Worm (Caenorhabditis elegans) whole organism, L1 larva: ENCODE results near the gene F18A11.2.

Experiments
- C16A3.4 ChIP-seq: fragments of 150-350 bp; optimal IDR thresholded peaks from 2 replicates; lab custom pipeline; 2014; ENCODE audit warnings: missing biosample characterization, missing genetic modification characterization
- Y116A8C.19 ChIP-seq: sonication (generic microtip); optimal IDR thresholded peaks from 2 replicates; lab custom pipeline; 2016; ENCODE audit warnings: missing compliant biosample characterization, missing genetic modification characterization, borderline replicate concordance
- aha-1 ChIP-seq: fragments of 150-350 bp; optimal IDR thresholded peaks from 2 replicates; lab custom pipeline; 2014; ENCODE audit warnings: missing biosample characterization, missing genetic modification characterization
- ama-1 ChIP-seq: fragments of 150-350 bp; optimal IDR thresholded peaks from 2 replicates; lab custom pipeline; 2014
- blmp-1 ChIP-seq: fragments of 150-350 bp; optimal IDR thresholded peaks from 2 replicates; lab custom pipeline; 2014; ENCODE audit warnings: missing biosample characterization, missing genetic modification characterization
- dpl-1 ChIP-seq, 3 experiments: fragments of 150-350 bp in 2 of 3; sonication (generic microtip) in 1 of 3; optimal IDR thresholded peaks; 2 replicates each; lab custom pipeline; 2014 to 2017; ENCODE audit warnings: missing biosample characterization in 3 of 3, missing genetic modification characterization in 3 of 3, missing genetic modification reagents in 3 of 3
- efl-1 ChIP-seq, 4 experiments: fragments of 150-350 bp; optimal IDR thresholded peaks in 3 of 4; peaks in 1 of 4; 1 replicate in 1 of 4; 2 replicates in 3 of 4; lab custom pipeline; 2014; ENCODE audit warnings: missing biosample characterization in 2 of 4, missing genetic modification characterization in 2 of 4, missing genetic modification reagents in 2 of 4
- efl-3 ChIP-seq: fragments of 200-800 bp; sonication (Bioruptor generic); optimal IDR thresholded peaks from 2 replicates; lab custom pipeline; 2018; ENCODE audit warnings: mild to moderate bottlenecking, missing genetic modification characterization, missing compliant biosample characterization
- elt-2 ChIP-seq: sonication (generic microtip); optimal IDR thresholded peaks from 2 replicates; lab custom pipeline; 2016; ENCODE audit warnings: missing genetic modification characterization, mild to moderate bottlenecking, inconsistent platforms, missing compliant biosample characterization, missing genetic modification reagents
- fkh-10 ChIP-seq: sonication (generic microtip); optimal IDR thresholded peaks from 2 replicates; lab custom pipeline; 2017; ENCODE audit warnings: missing biosample characterization, missing genetic modification reagents, missing genetic modification characterization
- fkh-8 ChIP-seq: sonication (generic microtip); optimal IDR thresholded peaks from 2 replicates; lab custom pipeline; 2016; ENCODE audit warnings: mild to moderate bottlenecking, missing genetic modification characterization, missing compliant biosample characterization
- fos-1 ChIP-seq: fragments of 150-350 bp; optimal IDR thresholded peaks from 2 replicates; lab custom pipeline; 2014; ENCODE audit warnings: missing biosample characterization, missing genetic modification characterization
- hlh-4 ChIP-seq: sonication (generic microtip); optimal IDR thresholded peaks from 2 replicates; lab custom pipeline; 2016; ENCODE audit warnings: mild to moderate bottlenecking, missing genetic modification characterization, missing compliant biosample characterization
- hpl-2 ChIP-seq: fragments of 150-350 bp; optimal IDR thresholded peaks from 2 replicates; lab custom pipeline; 2014; ENCODE audit warnings: missing biosample characterization, missing genetic modification reagents, missing genetic modification characterization
- irx-1 ChIP-seq: sonication (generic microtip); optimal IDR thresholded peaks from 2 replicates; lab custom pipeline; 2016; ENCODE audit warnings: missing genetic modification characterization, missing compliant biosample characterization
- lin-35 ChIP-seq, 2 experiments: fragments of 150-350 bp; optimal IDR thresholded peaks; 2 replicates each; lab custom pipeline; 2014; ENCODE audit warnings: missing biosample characterization in 2 of 2, missing genetic modification characterization in 2 of 2, missing genetic modification reagents in 2 of 2
- lsy-2 ChIP-seq, 2 experiments: fragments of 150-350 bp; optimal IDR thresholded peaks; 2 replicates each; lab custom pipeline; 2014; ENCODE audit warnings: missing biosample characterization in 2 of 2, missing genetic modification characterization in 2 of 2
- mab-9 ChIP-seq: fragments of 200-800 bp; sonication (Bioruptor generic); IDR thresholded peaks from 2 replicates; pipeline ENCODE4 v1.3.6; 2022; ENCODE audit warnings: missing genetic modification reagents, missing genetic modification characterization, missing compliant biosample characterization
- mep-1 ChIP-seq: fragments of 150-350 bp; optimal IDR thresholded peaks from 2 replicates; lab custom pipeline; 2014; ENCODE audit warnings: missing biosample characterization, missing genetic modification characterization
- nhr-20 ChIP-seq: sonication (generic microtip); optimal IDR thresholded peaks from 2 replicates; lab custom pipeline; 2016; ENCODE audit warnings: mild to moderate bottlenecking, missing genetic modification characterization, missing compliant biosample characterization
- nhr-237 ChIP-seq: fragments of 150-350 bp; optimal IDR thresholded peaks from 2 replicates; lab custom pipeline; 2014; ENCODE audit warnings: missing biosample characterization, missing genetic modification characterization
- nhr-28 ChIP-seq: fragments of 150-350 bp; optimal IDR thresholded peaks from 2 replicates; lab custom pipeline; 2014; ENCODE audit warnings: missing biosample characterization, missing genetic modification characterization
- nhr-47 ChIP-seq: sonication (generic microtip); optimal IDR thresholded peaks from 2 replicates; lab custom pipeline; 2016; ENCODE audit warnings: mild to moderate bottlenecking, missing genetic modification characterization, moderate library complexity, missing compliant biosample characterization
- nhr-71 ChIP-seq: sonication (generic microtip); optimal IDR thresholded peaks from 2 replicates; lab custom pipeline; 2016; ENCODE audit warnings: mild to moderate bottlenecking, missing genetic modification characterization, moderate library complexity, missing compliant biosample characterization
- nhr-76 ChIP-seq: sonication (generic microtip); optimal IDR thresholded peaks from 2 replicates; lab custom pipeline; 2017; ENCODE audit warnings: missing biosample characterization, missing genetic modification characterization
- nhr-77 ChIP-seq: fragments of 150-350 bp; optimal IDR thresholded peaks from 2 replicates; lab custom pipeline; 2014; ENCODE audit warnings: missing biosample characterization, missing genetic modification characterization
- nhr-84 ChIP-seq: sonication (generic microtip); optimal IDR thresholded peaks from 2 replicates; lab custom pipeline; 2017; ENCODE audit warnings: missing biosample characterization, missing genetic modification characterization
- nhr-85 ChIP-seq: sonication (generic microtip); peaks from one replicate; lab custom pipeline; 2016; ENCODE audit warnings: missing genetic modification characterization, inconsistent platforms, missing compliant biosample characterization
- nhr-90 ChIP-seq: sonication (generic microtip); optimal IDR thresholded peaks from 2 replicates; lab custom pipeline; 2016; ENCODE audit warnings: mild to moderate bottlenecking, missing genetic modification characterization, missing compliant biosample characterization; ENCODE audit not compliant: poor library complexity
- pag-3 ChIP-seq: sonication (generic microtip); optimal IDR thresholded peaks from 2 replicates; lab custom pipeline; 2017; ENCODE audit warnings: missing genetic modification characterization, mild to moderate bottlenecking, missing compliant biosample characterization, antibody characterized with exemption, borderline replicate concordance; ENCODE audit not compliant: insufficient read depth
- pqm-1 ChIP-seq: sonication (generic microtip); optimal IDR thresholded peaks from 3 replicates; lab custom pipeline; 2017; ENCODE audit warnings: missing biosample characterization, missing genetic modification characterization
- skn-1 ChIP-seq: fragments of 150-350 bp; optimal IDR thresholded peaks from 2 replicates; lab custom pipeline; 2014; ENCODE audit warnings: missing biosample characterization, missing genetic modification characterization
- snpc-4 ChIP-seq: fragments of 150-350 bp; optimal IDR thresholded peaks from 2 replicates; lab custom pipeline; 2014; ENCODE audit warnings: missing biosample characterization, missing genetic modification characterization
- snu-23 ChIP-seq: sonication (generic microtip); optimal IDR thresholded peaks from 2 replicates; lab custom pipeline; 2016; ENCODE audit warnings: missing genetic modification characterization, missing compliant biosample characterization
- sup-37 ChIP-seq: fragments of 200-800 bp; sonication (Bioruptor generic); optimal IDR thresholded peaks from 2 replicates; lab custom pipeline; 2018; ENCODE audit warnings: mild to moderate bottlenecking, missing genetic modification characterization, missing compliant biosample characterization
- swsn-7 ChIP-seq: sonication (generic microtip); optimal IDR thresholded peaks from 2 replicates; lab custom pipeline; 2016; ENCODE audit warnings: missing genetic modification characterization, missing compliant biosample characterization
- unc-130 ChIP-seq: fragments of 150-350 bp; optimal IDR thresholded peaks from 2 replicates; lab custom pipeline; 2017; ENCODE audit warnings: missing biosample characterization, missing genetic modification characterization, inconsistent platforms
- unc-62 ChIP-seq: fragments of 150-350 bp; optimal IDR thresholded peaks from 2 replicates; lab custom pipeline; 2014; ENCODE audit warnings: missing biosample characterization, missing genetic modification reagents, missing genetic modification characterization
- xbp-1 ChIP-seq: sonication (generic microtip); optimal IDR thresholded peaks from 2 replicates; lab custom pipeline; 2016; ENCODE audit warnings: missing genetic modification characterization, missing compliant biosample characterization
- zip-4 ChIP-seq: fragments of 200-800 bp; sonication (Bioruptor generic); optimal IDR thresholded peaks from 2 replicates; lab custom pipeline; 2018; ENCODE audit warnings: mild to moderate bottlenecking, missing genetic modification characterization, moderate library complexity, missing compliant biosample characterization
- ztf-4 ChIP-seq: fragments of 150-350 bp; optimal IDR thresholded peaks from 2 replicates; lab custom pipeline; 2014; ENCODE audit warnings: missing biosample characterization, missing genetic modification characterization

Gene F18A11.2

DNA sequence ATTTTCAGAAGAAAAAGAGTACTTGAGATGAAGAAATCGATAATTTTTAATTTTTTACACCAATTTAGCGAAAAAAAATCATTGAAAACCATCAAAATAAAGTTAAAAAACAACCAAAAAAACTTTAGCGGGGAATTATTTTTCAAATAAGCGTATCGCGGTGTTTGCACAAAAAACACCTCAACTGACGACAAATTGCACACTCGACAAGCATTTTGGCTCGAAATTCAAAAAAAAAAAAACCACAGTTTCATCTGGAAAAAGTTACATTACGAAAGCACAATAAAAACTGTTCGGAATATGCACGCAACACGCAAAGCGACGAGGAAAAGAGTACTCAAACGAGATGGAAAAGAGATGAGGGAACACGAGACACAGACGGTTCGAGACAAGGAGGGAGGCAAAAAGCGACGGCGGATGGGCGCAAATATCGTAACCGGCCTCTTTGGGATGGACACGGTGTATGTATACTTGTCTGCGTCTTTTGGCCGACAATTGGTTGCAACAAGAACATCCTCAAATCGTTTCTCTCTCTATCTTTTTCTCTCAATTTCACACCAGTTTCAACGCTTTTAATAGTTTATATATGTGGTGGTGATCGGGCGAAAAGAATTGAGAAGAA lies 821 bp upstream of the F18A11.2 start (continued):
- TF ChIP-seq nhr-77 (peak; percentile 49), lsy-2 (tag; optimal IDR thresholded peaks at IDR 0.05; lab: Kevin White, UChicago) (peak; percentile 22 to 81), irx-1 (tag; lab: Kevin White, UChicago) (peak; percentile 27), unc-62 (no peak), nhr-85 (tag; lab: Kevin White, UChicago) (peak; percentile 84), ama-1 (lab: Kevin White, UChicago) (no peak), unc-130 (tag; lab: Kevin White, UChicago) (peak; percentile 60), sup-37 (GFP tag; lab: Kevin White, UChicago) (no peak), elt-2 (tag; lab: Kevin White, UChicago) (no peak), ztf-4 (tag; lab: Kevin White, UChicago) (peak; percentile 2), nhr-76 (tag; lab: Kevin White, UChicago) (no peak), fkh-8 (no peak), dpl-1 (GFP tag; optimal IDR thresholded peaks at IDR 0.05; lab: Kevin White, UChicago) (peak; percentile 50 to 83 (median 60)), nhr-71 (peak; percentile 65), aha-1 (tag; lab: Kevin White, UChicago) (no peak), skn-1 (tag; lab: Kevin White, UChicago) (peak; percentile 7), fos-1 (tag; lab: Kevin White, UChicago) (peak; percentile 59), nhr-237 (tag; lab: Kevin White, UChicago) (no peak), nhr-20 (tag; lab: Kevin White, UChicago) (peak; percentile 69), nhr-84 (tag; lab: Kevin White, UChicago) (no peak), fkh-10 (no peak), pag-3 (tag; lab: Kevin White, UChicago) (no peak)

DNA sequence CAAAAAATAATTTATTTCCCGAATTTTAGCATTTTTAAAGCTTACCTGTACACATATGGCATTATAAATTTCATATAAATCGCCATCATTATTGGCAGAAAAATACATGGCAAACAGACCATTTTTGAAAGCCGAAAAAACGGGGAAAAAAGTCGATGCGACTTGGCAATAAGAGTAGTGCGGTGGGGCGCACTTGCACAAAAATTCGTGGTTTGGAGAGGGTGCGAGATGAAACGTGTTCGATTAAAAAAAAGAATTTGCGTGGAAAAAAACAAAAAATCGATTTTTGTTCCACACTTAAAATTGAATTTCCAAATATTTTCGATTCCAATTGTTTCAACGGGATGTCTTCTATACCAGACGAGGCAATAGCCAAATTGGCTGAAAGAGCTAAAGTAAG lies 5.2 kb downstream of the F18A11.2 start, which contains the start of gene F18A11.3:
F18A11.3 (minus strand) TSS at position 125 of the 400 bp plus-strand sequence.
- TF ChIP-seq efl-1 (optimal IDR thresholded peaks at IDR 0.05; lab: Kevin White, UChicago) (peak; percentile 14 to 37), efl-1 (GFP tag; optimal IDR thresholded peaks at IDR 0.05 in 1 of 2; lab: Kevin White, UChicago) (peak; percentile 43 to 47), pqm-1 (tag; lab: Kevin White, UChicago) (no peak), nhr-47 (peak; percentile 3), swsn-7 (peak; percentile 8), nhr-71 (no peak), unc-62 (no peak), sup-37 (GFP tag; lab: Kevin White, UChicago) (no peak), mep-1 (tag; lab: Kevin White, UChicago) (peak; percentile 32), C16A3.4 (tag; lab: Kevin White, UChicago) (peak; percentile 7), xbp-1 (tag; lab: Kevin White, UChicago) (no peak), zip-4 (GFP tag; lab: Kevin White, UChicago) (no peak), nhr-90 (tag; lab: Kevin White, UChicago) (no peak), dpl-1 (GFP tag; optimal IDR thresholded peaks at IDR 0.05; lab: Kevin White, UChicago) (peak in 2 of 3 experiments; percentile 21 to 52), lin-35 (GFP tag; optimal IDR thresholded peaks at IDR 0.05; lab: Kevin White, UChicago) (peak; percentile 39 to 67), snpc-4 (tag; lab: Kevin White, UChicago) (no peak), nhr-28 (tag; lab: Kevin White, UChicago) (no peak), blmp-1 (peak; percentile 37), Y116A8C.19 (no peak), mab-9 (GFP tag; lab: Robert Waterston, UW) (no peak), hpl-2 (GFP tag; lab: Kevin White, UChicago) (no peak), nhr-84 (tag; lab: Kevin White, UChicago) (no peak), lsy-2 (tag; optimal IDR thresholded peaks at IDR 0.05; lab: Kevin White, UChicago) (peak in 1 of 2 experiments; percentile 56), snu-23 (GFP tag; lab: Kevin White, UChicago) (peak; percentile 17), pag-3 (tag; lab: Kevin White, UChicago) (peak; percentile 43), skn-1 (tag; lab: Kevin White, UChicago) (peak; percentile 29), efl-3 (GFP tag; lab: Kevin White, UChicago) (no peak), hlh-4 (tag; lab: Kevin White, UChicago) (no peak), unc-130 (tag; lab: Kevin White, UChicago) (peak; percentile 2)
